Fruit fly (Drosophila melanogaster) whole organism, adult: ENCODE results near the gene CG33631.

Source experiments
- Clk ChIP-seq: fragments of 200-800 bp; sonication (Bioruptor generic); optimal IDR thresholded peaks from 2 replicates; lab custom pipeline; 2017; ENCODE audit warnings: missing biosample characterization, missing genetic modification characterization
- Crg-1 ChIP-seq: fragments of 200-800 bp; sonication (Bioruptor generic); optimal IDR thresholded peaks from 2 replicates; lab custom pipeline; 2016; ENCODE audit warnings: missing biosample characterization, missing genetic modification characterization
- Mnt ChIP-seq: fragments of 200-800 bp; sonication (Bioruptor generic); optimal IDR thresholded peaks from 2 replicates; lab custom pipeline; 2016; ENCODE audit warnings: missing biosample characterization, mild to moderate bottlenecking, missing genetic modification characterization
- bab1 ChIP-seq: fragments of 200-800 bp; sonication (Bioruptor generic); optimal IDR thresholded peaks from 3 replicates; lab custom pipeline; 2019; ENCODE audit warnings: missing biosample characterization, mild to moderate bottlenecking, missing genetic modification characterization, moderate library complexity
- kay ChIP-seq: fragments of 200-800 bp; sonication (Bioruptor generic); peaks from one replicate; lab custom pipeline; 2016; ENCODE audit warnings: missing biosample characterization, missing genetic modification characterization, borderline replicate concordance
- pad ChIP-seq: fragments of 200-800 bp; sonication (Bioruptor generic); optimal IDR thresholded peaks from 3 replicates; lab custom pipeline; 2017; ENCODE audit warnings: missing biosample characterization, missing genetic modification characterization, mild to moderate bottlenecking, moderate library complexity, missing genetic modification reagents
- tj ChIP-seq: fragments of 200-800 bp; sonication (Bioruptor generic); optimal IDR thresholded peaks from 3 replicates; lab custom pipeline; 2017; ENCODE audit warnings: missing biosample characterization, mild to moderate bottlenecking, missing genetic modification characterization, moderate library complexity

dm6 chr3R:10113746-10114145, 49.9 kb downstream of the CG33631 start:
- TF ChIP-seq Clk (GFP tag; lab: Kevin White, UChicago) (no peak), Mnt (no peak), tj (GFP tag; lab: Kevin White, UChicago) (peak; percentile 33), pad (GFP tag; lab: Kevin White, UChicago) (no peak), Crg-1 (GFP tag; lab: Kevin White, UChicago) (no peak), kay (no peak), bab1 (GFP tag; lab: Kevin White, UChicago) (no peak)
